Fruit fly (Drosophila melanogaster) whole organism, embryonic: ENCODE measurements around the gene RpS28a.

Experiments
- Blimp-1 ChIP-seq: fragments of 200-800 bp; sonication (Bioruptor generic); optimal IDR thresholded peaks from 3 replicates; lab custom pipeline; 2018; ENCODE audit warnings: missing biosample characterization, missing genetic modification characterization, mild to moderate bottlenecking, moderate library complexity, missing genetic modification reagents
- CG34422 ChIP-seq: fragments of 200-800 bp; sonication (Bioruptor generic); IDR thresholded peaks from 3 replicates; pipeline ENCODE4 v1.3.6; 2022; ENCODE audit warnings: missing biosample characterization, missing genetic modification characterization
- az2 ChIP-seq: fragments of 200-800 bp; sonication (Bioruptor generic); optimal IDR thresholded peaks from 3 replicates; lab custom pipeline; 2016; ENCODE audit warnings: missing biosample characterization, missing genetic modification characterization
- dmrt11E ChIP-seq: fragments of 200-800 bp; sonication (Bioruptor generic); optimal IDR thresholded peaks from 3 replicates; lab custom pipeline; 2018; ENCODE audit warnings: missing biosample characterization, mild to moderate bottlenecking, missing genetic modification characterization, moderate library complexity

DNA sequence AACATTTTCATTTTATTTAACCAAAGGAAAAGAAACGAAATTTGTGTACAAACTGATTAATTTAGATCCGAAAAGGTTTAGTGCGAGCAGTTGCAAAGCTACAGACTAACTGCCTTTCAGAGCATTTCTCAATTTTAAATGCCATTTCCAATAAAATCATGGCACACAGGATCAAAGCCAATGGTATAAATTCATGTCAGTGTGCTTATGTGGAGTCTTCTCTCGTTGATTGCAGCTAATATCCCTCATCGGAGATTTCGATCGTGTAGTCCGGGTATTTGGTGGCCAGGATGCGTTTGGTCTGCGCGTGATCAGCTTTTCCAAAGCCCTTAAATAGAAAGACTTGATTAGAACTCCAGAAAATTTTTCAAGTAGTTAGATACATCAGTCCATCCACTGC, 16.2 kb upstream of the RpS28a start, which contains the start of gene janB:
- TF ChIP-seq CG34422 (no peak), dmrt11E (tag; lab: Kevin White, UChicago) (no peak), Blimp-1 (GFP tag; lab: Kevin White, UChicago) (no peak), az2 (GFP tag; lab: Kevin White, UChicago) (no peak)
